Fruit fly (Drosophila melanogaster) whole organism, embryonic: ENCODE data around the gene dsx-c73A.

Source experiments
- Asciz ChIP-seq: fragments of 200-800 bp; sonication (Bioruptor generic); optimal IDR thresholded peaks from 2 replicates; lab custom pipeline; 2017; ENCODE audit warnings: missing biosample characterization, mild to moderate bottlenecking, missing genetic modification characterization, missing genetic modification reagents
- Atf3 ChIP-seq: fragments of 200-800 bp; sonication (Bioruptor generic); optimal IDR thresholded peaks from 3 replicates; lab custom pipeline; 2016; ENCODE audit warnings: missing biosample characterization, missing genetic modification characterization
- CG10267 ChIP-seq: fragments of 200-800 bp; sonication (Bioruptor generic); optimal IDR thresholded peaks from 2 replicates; lab custom pipeline; 2018; ENCODE audit warnings: missing biosample characterization, mild to moderate bottlenecking, missing genetic modification characterization, moderate library complexity
- CG10431 ChIP-seq: fragments of 200-800 bp; sonication (Bioruptor generic); optimal IDR thresholded peaks from 3 replicates; lab custom pipeline; 2018; ENCODE audit warnings: missing biosample characterization, mild to moderate bottlenecking, missing genetic modification characterization
- CG10654 ChIP-seq: fragments of 200-800 bp; sonication (Bioruptor generic); optimal IDR thresholded peaks from 2 replicates; lab custom pipeline; 2016; ENCODE audit warnings: missing biosample characterization, missing genetic modification characterization
- CG11504 ChIP-seq: fragments of 200-800 bp; sonication (Bioruptor generic); optimal IDR thresholded peaks from 3 replicates; lab custom pipeline; 2019; ENCODE audit warnings: missing biosample characterization, mild to moderate bottlenecking, missing genetic modification characterization, moderate library complexity
- CG13624 ChIP-seq: fragments of 200-800 bp; sonication (Bioruptor generic); optimal IDR thresholded peaks from 2 replicates; lab custom pipeline; 2016; ENCODE audit warnings: missing biosample characterization, missing genetic modification characterization
- CG14014 ChIP-seq: fragments of 200-800 bp; sonication (Bioruptor generic); IDR thresholded peaks from 2 replicates; pipeline ENCODE4 v1.3.6; 2022; ENCODE audit warnings: missing biosample characterization, missing genetic modification characterization
- CG14965 ChIP-seq: fragments of 200-800 bp; sonication (Bioruptor generic); optimal IDR thresholded peaks from 2 replicates; lab custom pipeline; 2016; ENCODE audit warnings: missing biosample characterization, missing genetic modification characterization, borderline replicate concordance
- CG1603 ChIP-seq: fragments of 200-800 bp; sonication (Bioruptor generic); optimal IDR thresholded peaks from 2 replicates; lab custom pipeline; 2019; ENCODE audit warnings: missing biosample characterization, mild to moderate bottlenecking, missing genetic modification characterization, moderate library complexity
- CG16863 ChIP-seq: fragments of 200-800 bp; sonication (Bioruptor generic); optimal IDR thresholded peaks from 3 replicates; lab custom pipeline; 2016; ENCODE audit warnings: missing biosample characterization, missing genetic modification characterization
- CG31441 ChIP-seq: fragments of 200-800 bp; sonication (Bioruptor generic); IDR thresholded peaks from 2 replicates; pipeline ENCODE4 v1.3.6; 2022; ENCODE audit warnings: missing biosample characterization, missing genetic modification characterization
- CG32767 ChIP-seq: fragments of 200-800 bp; sonication (Bioruptor generic); IDR thresholded peaks from 2 replicates; pipeline ENCODE4 v1.3.6; 2022; ENCODE audit warnings: missing biosample characterization, missing genetic modification characterization
- CG33213 ChIP-seq: fragments of 200-800 bp; sonication (Bioruptor generic); optimal IDR thresholded peaks from 3 replicates; lab custom pipeline; 2016; ENCODE audit warnings: missing biosample characterization, missing genetic modification characterization
- CG3407 ChIP-seq: fragments of 200-800 bp; sonication (Bioruptor generic); optimal IDR thresholded peaks from 2 replicates; lab custom pipeline; 2018; ENCODE audit warnings: missing biosample characterization, mild to moderate bottlenecking, missing genetic modification characterization
- CG42726 ChIP-seq: fragments of 200-800 bp; sonication (Bioruptor generic); IDR thresholded peaks from 2 replicates; pipeline ENCODE4 v1.3.6; 2022; ENCODE audit warnings: missing biosample characterization, missing genetic modification characterization; ENCODE audit not compliant: partially characterized antibody
- CG4360 ChIP-seq: fragments of 200-800 bp; sonication (Bioruptor generic); IDR thresholded peaks from 2 replicates; pipeline ENCODE4 v1.3.6; 2022; ENCODE audit warnings: missing biosample characterization, missing genetic modification characterization
- CG4854 ChIP-seq: fragments of 200-800 bp; sonication (Bioruptor generic); optimal IDR thresholded peaks from 2 replicates; lab custom pipeline; 2016; ENCODE audit warnings: missing biosample characterization, missing genetic modification characterization, inconsistent platforms
- CG6254 ChIP-seq: fragments of 200-800 bp; sonication (Bioruptor generic); optimal IDR thresholded peaks from 3 replicates; lab custom pipeline; 2017; ENCODE audit warnings: mild to moderate bottlenecking, missing biosample characterization, missing genetic modification reagents, missing genetic modification characterization
- CG6813 ChIP-seq: fragments of 200-800 bp; sonication (Bioruptor generic); optimal IDR thresholded peaks from 2 replicates; lab custom pipeline; 2017; ENCODE audit warnings: missing biosample characterization, missing genetic modification characterization, mild to moderate bottlenecking, moderate library complexity, missing genetic modification reagents
- CG7357 ChIP-seq: fragments of 200-800 bp; sonication (Bioruptor generic); IDR thresholded peaks from 3 replicates; pipeline ENCODE4 v1.3.6; 2022; ENCODE audit warnings: missing biosample characterization, missing genetic modification characterization
- CG7745 ChIP-seq: fragments of 200-800 bp; sonication (Bioruptor generic); optimal IDR thresholded peaks from 2 replicates; lab custom pipeline; 2018; ENCODE audit warnings: missing biosample characterization, mild to moderate bottlenecking, missing genetic modification characterization, moderate library complexity
- CG8281 ChIP-seq: fragments of 200-800 bp; sonication (Bioruptor generic); optimal IDR thresholded peaks from 2 replicates; lab custom pipeline; 2018; ENCODE audit warnings: missing biosample characterization, mild to moderate bottlenecking, missing genetic modification characterization, moderate library complexity
- Dad ChIP-seq: fragments of 200-800 bp; sonication (Bioruptor generic); optimal IDR thresholded peaks from 3 replicates; lab custom pipeline; 2016; ENCODE audit warnings: missing biosample characterization, missing genetic modification characterization
- Doc3 ChIP-seq: fragments of 200-800 bp; sonication (Bioruptor generic); IDR thresholded peaks from 3 replicates; pipeline ENCODE4 v1.3.6; 2022; ENCODE audit warnings: missing biosample characterization, missing genetic modification characterization; ENCODE audit not compliant: partially characterized antibody
- Eip74EF ChIP-seq, 2 experiments: fragments of 200-800 bp in 1 of 2; fragments of >200 bp in 1 of 2; sonication (Bioruptor generic) in 1 of 2; optimal IDR thresholded peaks; 2 replicates each; lab custom pipeline; 2017 to 2019; ENCODE audit warnings: missing biosample characterization in 2 of 2, missing genetic modification characterization in 2 of 2, mild to moderate bottlenecking in 1 of 2, moderate library complexity in 1 of 2
- HLH3B ChIP-seq: fragments of 200-800 bp; sonication (Bioruptor generic); IDR thresholded peaks from 2 replicates; pipeline ENCODE4 v1.3.6; 2022; ENCODE audit warnings: missing biosample characterization, missing genetic modification characterization
- Jarid2 ChIP-seq: fragments of 200-800 bp; sonication (Bioruptor generic); optimal IDR thresholded peaks from 3 replicates; lab custom pipeline; 2017; ENCODE audit warnings: mild to moderate bottlenecking, missing biosample characterization, missing genetic modification reagents, missing genetic modification characterization
- Lhr ChIP-seq: fragments of 200-800 bp; sonication (Bioruptor generic); optimal IDR thresholded peaks from 3 replicates; lab custom pipeline; 2017; ENCODE audit warnings: mild to moderate bottlenecking, missing biosample characterization, missing genetic modification reagents, missing genetic modification characterization
- MESR4 ChIP-seq: fragments of 200-800 bp; sonication (Bioruptor generic); optimal IDR thresholded peaks from 2 replicates; lab custom pipeline; 2018; ENCODE audit warnings: missing biosample characterization, mild to moderate bottlenecking, missing genetic modification characterization, moderate library complexity
- Meics ChIP-seq: fragments of 200-800 bp; sonication (Bioruptor generic); optimal IDR thresholded peaks from 2 replicates; lab custom pipeline; 2017; ENCODE audit warnings: missing biosample characterization, mild to moderate bottlenecking, missing genetic modification characterization
- Mes4 ChIP-seq: fragments of 200-800 bp; sonication (Bioruptor generic); optimal IDR thresholded peaks from 2 replicates; lab custom pipeline; 2016; ENCODE audit warnings: missing biosample characterization, missing genetic modification characterization
- bcd ChIP-seq: fragments of 200-800 bp; sonication (Bioruptor generic); optimal IDR thresholded peaks from 2 replicates; lab custom pipeline; 2017; ENCODE audit warnings: missing biosample characterization, mild to moderate bottlenecking, missing genetic modification characterization
- cato ChIP-seq: fragments of 200-800 bp; sonication (Bioruptor generic); optimal IDR thresholded peaks from 2 replicates; lab custom pipeline; 2016; ENCODE audit warnings: missing biosample characterization, missing genetic modification characterization, borderline replicate concordance
- crol ChIP-seq: fragments of 200-800 bp; sonication (Bioruptor generic); IDR thresholded peaks from 2 replicates; pipeline ENCODE4 v1.3.6; 2022; ENCODE audit warnings: missing biosample characterization, missing genetic modification characterization
- da ChIP-seq: fragments of 200-800 bp; sonication (Bioruptor generic); optimal IDR thresholded peaks from 2 replicates; lab custom pipeline; 2016; ENCODE audit warnings: missing biosample characterization, missing genetic modification characterization
- disco-r ChIP-seq: fragments of 200-800 bp; sonication (Bioruptor generic); optimal IDR thresholded peaks from 2 replicates; lab custom pipeline; 2016; ENCODE audit warnings: missing biosample characterization, missing genetic modification characterization
- dmrt11E ChIP-seq: fragments of 200-800 bp; sonication (Bioruptor generic); optimal IDR thresholded peaks from 3 replicates; lab custom pipeline; 2018; ENCODE audit warnings: missing biosample characterization, mild to moderate bottlenecking, missing genetic modification characterization, moderate library complexity
- ems ChIP-seq: fragments of 200-800 bp; sonication (Bioruptor generic); optimal IDR thresholded peaks from 3 replicates; lab custom pipeline; 2016; ENCODE audit warnings: missing biosample characterization, missing genetic modification characterization
- jigr1 ChIP-seq: fragments of 200-800 bp; sonication (Bioruptor generic); IDR thresholded peaks from 3 replicates; pipeline ENCODE4 v1.3.6; 2022; ENCODE audit warnings: missing biosample characterization, missing genetic modification characterization
- org-1 ChIP-seq: fragments of 200-800 bp; sonication (Bioruptor generic); optimal IDR thresholded peaks from 2 replicates; lab custom pipeline; 2017; ENCODE audit warnings: missing biosample characterization, missing genetic modification characterization
- pho ChIP-seq: fragments of 200-800 bp; sonication (Bioruptor generic); optimal IDR thresholded peaks from 2 replicates; lab custom pipeline; 2016; ENCODE audit warnings: missing biosample characterization, missing genetic modification characterization
- seq ChIP-seq: fragments of 200-800 bp; sonication (Bioruptor generic); IDR thresholded peaks from 2 replicates; pipeline ENCODE4 v1.3.6; 2022; ENCODE audit warnings: missing biosample characterization, missing genetic modification characterization
- slou ChIP-seq: fragments of 200-800 bp; sonication (Bioruptor generic); optimal IDR thresholded peaks from 3 replicates; lab custom pipeline; 2016; ENCODE audit warnings: missing biosample characterization, missing genetic modification characterization
- slp2 ChIP-seq: fragments of 200-800 bp; sonication (Bioruptor generic); optimal IDR thresholded peaks from 2 replicates; lab custom pipeline; 2016; ENCODE audit warnings: missing biosample characterization, missing genetic modification characterization
- sna ChIP-seq: fragments of 200-800 bp; sonication (Bioruptor generic); IDR thresholded peaks from 2 replicates; pipeline ENCODE4 v1.3.6; 2022; ENCODE audit warnings: missing biosample characterization, missing genetic modification characterization; ENCODE audit not compliant: partially characterized antibody
- unc-4 ChIP-seq: fragments of 200-800 bp; sonication (Bioruptor generic); IDR thresholded peaks from 2 replicates; pipeline ENCODE4 v1.3.6; 2022; ENCODE audit warnings: missing biosample characterization, missing genetic modification characterization; ENCODE audit not compliant: partially characterized antibody
- vnd ChIP-seq: fragments of 200-800 bp; sonication (Bioruptor generic); IDR thresholded peaks from 3 replicates; pipeline ENCODE4 v1.3.6; 2022; ENCODE audit warnings: missing biosample characterization, missing genetic modification characterization; ENCODE audit not compliant: partially characterized antibody

Gene dsx-c73A

dm6 chr3L:16480408-16481193 is 28.8 kb upstream of the dsx-c73A start (continued):
- peak; percentile 94 for TF ChIP-seq CG14014 (GFP tag; lab: Robert Waterston, UW)
- peak; percentile 98 for TF ChIP-seq CG1603
- TF ChIP-seq ems (GFP tag; lab: Kevin White, UChicago): peak; percentile 95
- peak; percentile 96 for TF ChIP-seq CG6254
- peak; percentile 86 for TF ChIP-seq CG8281 (tag; lab: Kevin White, UChicago)
- peak; percentile 96 for TF ChIP-seq Lhr
- peak; percentile 97 for TF ChIP-seq CG16863
- peak; percentile 95 for TF ChIP-seq CG6813 (GFP tag; lab: Kevin White, UChicago)
- TF ChIP-seq CG11504 (tag; lab: Kevin White, UChicago): peak; percentile 97
- TF ChIP-seq CG3407 (GFP tag; lab: Kevin White, UChicago): peak; percentile 96
- peak; percentile 96 for TF ChIP-seq bcd (GFP tag; lab: Kevin White, UChicago)
- no peak for TF ChIP-seq vnd (GFP tag; lab: Robert Waterston, UW)
- peak; percentile 96 for TF ChIP-seq crol (GFP tag; lab: Robert Waterston, UW)
- peak; percentile 81 for TF ChIP-seq CG14965 (GFP tag; lab: Kevin White, UChicago)
- peak; percentile 94 for TF ChIP-seq seq
- peak; percentile 98 for TF ChIP-seq HLH3B (GFP tag; lab: Robert Waterston, UW)
- TF ChIP-seq Eip74EF (GFP tag; optimal IDR thresholded peaks at IDR 0.05; lab: Kevin White, UChicago): peak in 1 of 2 experiments; percentile 95
- peak; percentile 95 for TF ChIP-seq org-1 (GFP tag; lab: Kevin White, UChicago)
- peak; percentile 91 for TF ChIP-seq da
- peak; percentile 95 for TF ChIP-seq Asciz (GFP tag; lab: Kevin White, UChicago)
- TF ChIP-seq Doc3 (GFP tag; lab: Robert Waterston, UW): no peak
- TF ChIP-seq CG31441 (GFP tag; lab: Robert Waterston, UW): peak; percentile 99
- peak; percentile 91 for TF ChIP-seq CG10431
- TF ChIP-seq CG13624: peak; percentile 95
- peak; percentile 96 for TF ChIP-seq Mes4 (GFP tag; lab: Kevin White, UChicago)
- TF ChIP-seq pho (GFP tag; lab: Kevin White, UChicago): peak; percentile 92
- TF ChIP-seq slp2 (GFP tag; lab: Kevin White, UChicago): peak; percentile 97
- TF ChIP-seq CG4360 (GFP tag; lab: Robert Waterston, UW): peak; percentile 77
- TF ChIP-seq MESR4 (GFP tag; lab: Kevin White, UChicago): peak; percentile 64
- peak; percentile 93 for TF ChIP-seq CG4854 (GFP tag; lab: Kevin White, UChicago)
- TF ChIP-seq jigr1 (GFP tag; lab: Robert Waterston, UW): peak; percentile 97
- TF ChIP-seq CG10267 (tag; lab: Kevin White, UChicago): peak; percentile 94
- no peak for TF ChIP-seq unc-4 (GFP tag; lab: Robert Waterston, UW)
- peak; percentile 95 for TF ChIP-seq CG33213 (GFP tag; lab: Kevin White, UChicago)
- TF ChIP-seq Jarid2: peak; percentile 82
- TF ChIP-seq sna (GFP tag; lab: Robert Waterston, UW): no peak
- peak; percentile 99 for TF ChIP-seq dmrt11E (tag; lab: Kevin White, UChicago)
- TF ChIP-seq Dad (GFP tag; lab: Kevin White, UChicago): peak; percentile 90
- peak; percentile 93 for TF ChIP-seq CG7745
- peak; percentile 95 for TF ChIP-seq CG32767 (GFP tag; lab: Robert Waterston, UW)
- peak; percentile 96 for TF ChIP-seq Atf3 (GFP tag; lab: Kevin White, UChicago)
- TF ChIP-seq CG7357 (GFP tag; lab: Robert Waterston, UW): peak; percentile 91
- TF ChIP-seq CG42726 (GFP tag; lab: Robert Waterston, UW): no peak
- peak; percentile 97 for TF ChIP-seq cato (GFP tag; lab: Kevin White, UChicago)
- TF ChIP-seq slou (GFP tag; lab: Kevin White, UChicago): peak; percentile 84
- peak; percentile 92 for TF ChIP-seq Meics
- peak; percentile 96 for TF ChIP-seq CG10654 (GFP tag; lab: Kevin White, UChicago)
- peak; percentile 91 for TF ChIP-seq disco-r
